Fruit fly (Drosophila melanogaster): Measurements from ENCODE around the gene CG16986.

CG16986 gene

dm6 chr3L:2571975-2572374 lies 28.2 kb upstream of the CG16986 start (continued):
- TF ChIP-seq ase (GFP tag; IDR thresholded peaks at IDR 0.05), result peak; percentile 60; the same call in 1 of the 3 replicates
- TF ChIP-seq ind (GFP tag; optimal IDR thresholded peaks at IDR 0.05), result peak; percentile 62
- no peak for TF ChIP-seq CG11560 (tag; IDR thresholded peaks at IDR 0.05)
- no peak for TF ChIP-seq cg (GFP tag; optimal IDR thresholded peaks at IDR 0.05)
- TF ChIP-seq ash1 (GFP tag; optimal IDR thresholded peaks at IDR 0.05), result no peak
- TF ChIP-seq jumu (GFP tag; optimal IDR thresholded peaks at IDR 0.05), result peak; percentile 8
- no peak for TF ChIP-seq CG16863 (GFP tag; optimal IDR thresholded peaks at IDR 0.05)
- TF ChIP-seq Xbp1 (GFP tag; optimal IDR thresholded peaks at IDR 0.05), result peak; percentile 0
- peak; percentile 81 for TF ChIP-seq Rfx (GFP tag; IDR thresholded peaks at IDR 0.05)
- TF ChIP-seq cad (GFP tag; optimal IDR thresholded peaks at IDR 0.05), result no peak
- TF ChIP-seq zfh1 (GFP tag; IDR thresholded peaks at IDR 0.05), result peak; percentile 63
- no peak for TF ChIP-seq CG8944 (GFP tag; optimal IDR thresholded peaks at IDR 0.05)
- no peak for TF ChIP-seq MESR4 (GFP tag; optimal IDR thresholded peaks at IDR 0.05)
- no peak for TF ChIP-seq Bdp1 (GFP tag; optimal IDR thresholded peaks at IDR 0.05)
- no peak for TF ChIP-seq lov (optimal IDR thresholded peaks at IDR 0.05)
- TF ChIP-seq lov (GFP tag; IDR thresholded peaks at IDR 0.05), result 0 out of 3 replicates have a peak, but pooled peaks have one; percentile 5
- peak; percentile 7 for TF ChIP-seq maf-S (GFP tag; optimal IDR thresholded peaks at IDR 0.05)
- peak; percentile 10 for TF ChIP-seq Sox100B (GFP tag; optimal IDR thresholded peaks at IDR 0.05)
- peak; percentile 54 for TF ChIP-seq grau (tag; optimal IDR thresholded peaks at IDR 0.05)
- 0 out of 2 replicates have a peak, but pooled peaks have one; percentile 41 for TF ChIP-seq NFAT (GFP tag; IDR thresholded peaks at IDR 0.05)
- TF ChIP-seq nau (GFP tag; optimal IDR thresholded peaks at IDR 0.05), result peak; percentile 43
- peak; percentile 15 for TF ChIP-seq CG2120 (GFP tag; optimal IDR thresholded peaks at IDR 0.05)
- 0 out of 2 replicates have a peak, but pooled peaks have one; percentile 30 for TF ChIP-seq CG31224 (GFP tag; IDR thresholded peaks at IDR 0.05)
- TF ChIP-seq Hsf (GFP tag; optimal IDR thresholded peaks at IDR 0.05), result no peak
- TF ChIP-seq CG6765 (GFP tag; optimal IDR thresholded peaks at IDR 0.05), result no peak
- TF ChIP-seq CG11085 (GFP tag; IDR thresholded peaks at IDR 0.05), result 0 out of 2 replicates have a peak, but pooled peaks have one; percentile 47
- no peak for TF ChIP-seq CG4854 (GFP tag; optimal IDR thresholded peaks at IDR 0.05)
- no peak for TF ChIP-seq hb (GFP tag; IDR thresholded peaks at IDR 0.05; ENCODE audit: partially characterized antibody)
- peak; percentile 33 for TF ChIP-seq Fer1 (GFP tag; optimal IDR thresholded peaks at IDR 0.05)
- peak; percentile 41; the same call in 1 of the 2 replicates for TF ChIP-seq CG31441 (GFP tag; IDR thresholded peaks at IDR 0.05)
- no peak for TF ChIP-seq Dad (GFP tag; optimal IDR thresholded peaks at IDR 0.05)
- no peak for TF ChIP-seq trh (GFP tag; optimal IDR thresholded peaks at IDR 0.05)
- no peak for TF ChIP-seq CG12104 (GFP tag; optimal IDR thresholded peaks at IDR 0.05)
- TF ChIP-seq Aef1 (GFP tag; IDR thresholded peaks at IDR 0.05), result peak; percentile 57
- peak; percentile 41; the same call in 1 of the 2 replicates for TF ChIP-seq lmd (GFP tag; IDR thresholded peaks at IDR 0.05)
- TF ChIP-seq CG15479 (GFP tag; optimal IDR thresholded peaks at IDR 0.05), result no peak
- TF ChIP-seq CG2678 (tag; optimal IDR thresholded peaks at IDR 0.05), result no peak
- no peak for TF ChIP-seq Dp (GFP tag; optimal IDR thresholded peaks at IDR 0.05)
- no peak for TF ChIP-seq Elba2 (GFP tag; optimal IDR thresholded peaks at IDR 0.05)
- TF ChIP-seq ranshi (GFP tag; IDR thresholded peaks at IDR 0.05), result peak; percentile 62
- peak; percentile 0 for TF ChIP-seq bcd (GFP tag; optimal IDR thresholded peaks at IDR 0.05)
- TF ChIP-seq Ptx1 (GFP tag; IDR thresholded peaks at IDR 0.05), result peak; percentile 85
- no peak for TF ChIP-seq PHDP (tag; optimal IDR thresholded peaks at IDR 0.05)
- 0 out of 2 replicates have a peak, but pooled peaks have one; percentile 32 for TF ChIP-seq Taf1 (GFP tag; IDR thresholded peaks at IDR 0.05)
- TF ChIP-seq slbo (GFP tag; IDR thresholded peaks at IDR 0.05), result peak; percentile 67
- TF ChIP-seq ab (GFP tag; optimal IDR thresholded peaks at IDR 0.05), result no peak
- TF ChIP-seq CG18262 (tag; optimal IDR thresholded peaks at IDR 0.05), result no peak
- no peak for TF ChIP-seq HmgD (GFP tag; optimal IDR thresholded peaks at IDR 0.05)
- no peak for TF ChIP-seq CG7963 (GFP tag; IDR thresholded peaks at IDR 0.05; ENCODE audit: partially characterized antibody)
- no peak for TF ChIP-seq wdn (GFP tag; IDR thresholded peaks at IDR 0.05)
- peak; percentile 63 for TF ChIP-seq CG18599 (GFP tag; optimal IDR thresholded peaks at IDR 0.05)
- TF ChIP-seq gce (GFP tag; IDR thresholded peaks at IDR 0.05), result 0 out of 3 replicates have a peak, but pooled peaks have one; percentile 31

All from whole organism, embryonic.